Worm (Caenorhabditis elegans): Measurements from ENCODE around the gene ocam-1.

ocam-1 gene

ce11 chrV:14140733-14141132 is 26.8 kb downstream of the ocam-1 start:
- peak; percentile 95 for TF ChIP-seq ces-1 (GFP tag; optimal IDR thresholded peaks at IDR 0.05)
- TF ChIP-seq nhr-47 (tag; optimal IDR thresholded peaks at IDR 0.05), result peak; percentile 10
- TF ChIP-seq aha-1 (tag; optimal IDR thresholded peaks at IDR 0.05), result no peak
- TF ChIP-seq efl-1 (optimal IDR thresholded peaks at IDR 0.05), result no peak
- peak in 1 of 2 experiments; percentile 70 for TF ChIP-seq efl-1 (GFP tag; optimal IDR thresholded peaks at IDR 0.05 in 1 of 2)
- peak; percentile 68 for TF ChIP-seq lin-14 (GFP tag; optimal IDR thresholded peaks at IDR 0.05)
- no peak for TF ChIP-seq snu-23 (GFP tag; optimal IDR thresholded peaks at IDR 0.05)
- peak; percentile 89 for TF ChIP-seq fkh-10 (GFP tag; optimal IDR thresholded peaks at IDR 0.05)

ce11 chrV:14139252-14140100 is 28.1 kb downstream of the ocam-1 start:
- no peak for TF ChIP-seq tbx-2 (tag; optimal IDR thresholded peaks at IDR 0.05)
- TF ChIP-seq nhr-12 (tag; optimal IDR thresholded peaks at IDR 0.05), result no peak
- TF ChIP-seq hlh-17 (GFP tag; optimal IDR thresholded peaks at IDR 0.05; ENCODE audit: borderline replicate concordance), result no peak
- TF ChIP-seq nhr-19 (GFP tag; conservative IDR thresholded peaks at IDR 0.05), result no peak
- TF ChIP-seq ceh-88 (GFP tag; IDR thresholded peaks at IDR 0.05), result no peak
- TF ChIP-seq nhr-77 (tag; optimal IDR thresholded peaks at IDR 0.05), result no peak
- TF ChIP-seq snu-23 (GFP tag; optimal IDR thresholded peaks at IDR 0.05), result peak; percentile 27
- TF ChIP-seq unc-30 (tag; optimal IDR thresholded peaks at IDR 0.05), result no peak
- no peak for TF ChIP-seq sox-4 (tag; optimal IDR thresholded peaks at IDR 0.05)
- TF ChIP-seq irx-1 (tag; optimal IDR thresholded peaks at IDR 0.05), result no peak
- TF ChIP-seq grh-1 (GFP tag; IDR thresholded peaks at IDR 0.05), result peak; percentile 49; the same call in 1 of the 2 replicates
- no peak for TF ChIP-seq F16B12.6 (tag; optimal IDR thresholded peaks at IDR 0.05)
- TF ChIP-seq mdl-1 (tag; optimal IDR thresholded peaks at IDR 0.05), result no peak
- TF ChIP-seq fkh-8 (tag; optimal IDR thresholded peaks at IDR 0.05), result no peak
- no peak for TF ChIP-seq sup-37 (GFP tag; optimal IDR thresholded peaks at IDR 0.05)
- TF ChIP-seq nhr-85 (tag), result peak; percentile 62
- TF ChIP-seq dpl-1 (GFP tag; optimal IDR thresholded peaks at IDR 0.05), result no peak
- TF ChIP-seq Y116A8C.19 (tag; optimal IDR thresholded peaks at IDR 0.05; ENCODE audit: borderline replicate concordance), result no peak
- no peak for TF ChIP-seq lin-13 (GFP tag; optimal IDR thresholded peaks at IDR 0.05)
- TF ChIP-seq zip-4 (GFP tag; optimal IDR thresholded peaks at IDR 0.05), result no peak
- TF ChIP-seq dsc-1 (tag; optimal IDR thresholded peaks at IDR 0.05), result no peak
- peak; percentile 68 for TF ChIP-seq blmp-1 (tag; optimal IDR thresholded peaks at IDR 0.05)
- no peak for TF ChIP-seq snpc-4 (tag; optimal IDR thresholded peaks at IDR 0.05)
- TF ChIP-seq ceh-8 (GFP tag; optimal IDR thresholded peaks at IDR 0.05), result no peak
- TF ChIP-seq ztf-11 (tag; optimal IDR thresholded peaks at IDR 0.05), result no peak
- TF ChIP-seq hpl-2 (GFP tag; optimal IDR thresholded peaks at IDR 0.05), result no peak
- no peak for TF ChIP-seq nhr-237 (tag; optimal IDR thresholded peaks at IDR 0.05)
- TF ChIP-seq fkh-10 (GFP tag; optimal IDR thresholded peaks at IDR 0.05), result no peak
- no peak for TF ChIP-seq nhr-84 (tag; optimal IDR thresholded peaks at IDR 0.05)
- TF ChIP-seq aly-2 (tag; optimal IDR thresholded peaks at IDR 0.05), result no peak
- no peak for TF ChIP-seq ceh-82 (tag; optimal IDR thresholded peaks at IDR 0.05)
- no peak for TF ChIP-seq efl-1 (optimal IDR thresholded peaks at IDR 0.05)
- TF ChIP-seq efl-1 (GFP tag; optimal IDR thresholded peaks at IDR 0.05 in 1 of 2), result peak in 1 of 2 experiments; percentile 74
- TF ChIP-seq skn-1 (tag; optimal IDR thresholded peaks at IDR 0.05), result no peak
- TF ChIP-seq lir-3 (tag; optimal IDR thresholded peaks at IDR 0.05; ENCODE audit: poor library complexity), result no peak
- TF ChIP-seq lin-35 (GFP tag; optimal IDR thresholded peaks at IDR 0.05), result peak in 1 of 2 experiments; percentile 10
- TF ChIP-seq hlh-4 (tag; optimal IDR thresholded peaks at IDR 0.05), result no peak
- no peak for TF ChIP-seq lin-15B (tag; optimal IDR thresholded peaks at IDR 0.05)
- peak; percentile 28 for TF ChIP-seq unc-130 (tag; optimal IDR thresholded peaks at IDR 0.05)
- no peak for TF ChIP-seq fkh-4 (tag; optimal IDR thresholded peaks at IDR 0.05; ENCODE audit: borderline replicate concordance)
- no peak for TF ChIP-seq unc-62 (GFP tag; optimal IDR thresholded peaks at IDR 0.05)
- TF ChIP-seq nhr-90 (tag; optimal IDR thresholded peaks at IDR 0.05; ENCODE audit: poor library complexity), result no peak
- peak in 1 of 6 experiments; percentile 13 for TF ChIP-seq elt-3 (tag; optimal IDR thresholded peaks at IDR 0.05)
- TF ChIP-seq tlp-1 (tag; optimal IDR thresholded peaks at IDR 0.05), result no peak
- no peak for TF ChIP-seq mab-9 (GFP tag; IDR thresholded peaks at IDR 0.05)
